Worm (Caenorhabditis elegans): ENCODE measurements around the gene pqn-73.

DNA sequence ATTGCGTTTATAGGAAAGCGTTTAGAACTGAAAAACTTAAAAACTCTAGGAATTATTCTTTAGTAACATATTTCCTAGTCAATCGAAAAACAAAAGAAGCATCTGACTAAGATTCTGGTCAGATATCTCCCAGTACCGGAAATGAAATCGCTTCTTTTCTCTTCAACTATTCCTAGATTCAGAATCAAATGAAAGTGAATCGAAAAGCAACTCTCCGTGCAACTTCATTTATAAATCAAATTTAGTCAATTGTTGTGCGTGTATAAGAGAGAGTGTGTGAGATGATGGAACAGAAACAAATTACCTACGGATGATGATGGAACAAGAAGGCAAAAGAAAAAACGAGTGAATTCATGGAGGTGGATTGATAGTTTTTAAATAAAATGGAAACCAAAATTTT, 18.7 kb downstream of the pqn-73 start:
- no peak for TF ChIP-seq unc-62 (GFP tag; optimal IDR thresholded peaks at IDR 0.05)
- no peak for TF ChIP-seq snpc-4 (GFP tag; optimal IDR thresholded peaks at IDR 0.05)
- no peak for TF ChIP-seq snpc-4 (tag; optimal IDR thresholded peaks at IDR 0.05)
- no peak for TF ChIP-seq repo-1 (tag; optimal IDR thresholded peaks at IDR 0.05)
- TF ChIP-seq mcd-1 (GFP tag; IDR thresholded peaks at IDR 0.05): no peak
- no peak for TF ChIP-seq nhr-179 (tag; optimal IDR thresholded peaks at IDR 0.05)
- no peak for TF ChIP-seq Y53G8AR.9 (GFP tag; conservative IDR thresholded peaks at IDR 0.05)
- TF ChIP-seq fkh-3 (tag; optimal IDR thresholded peaks at IDR 0.05): no peak
- TF ChIP-seq chd-7 (tag; optimal IDR thresholded peaks at IDR 0.05): no peak
- TF ChIP-seq sea-2 (GFP tag; IDR thresholded peaks at IDR 0.05): no peak

All from whole organism, young adult.